Worm (Caenorhabditis elegans) whole organism, midembryonic: ENCODE data around the gene ddr-1.

Experiments
- cog-1 ChIP-seq: sonication (generic microtip); optimal IDR thresholded peaks from 2 replicates; lab custom pipeline; 2016; ENCODE audit warnings: missing genetic modification characterization, missing compliant biosample characterization
- klf-2 ChIP-seq: fragments of 200-800 bp; sonication (Bioruptor generic); conservative IDR thresholded peaks from 2 replicates; pipeline ENCODE4 v1.3.6; 2022; ENCODE audit warnings: missing genetic modification reagents, missing genetic modification characterization, missing compliant biosample characterization
- med-1 ChIP-seq: sonication (generic microtip); optimal IDR thresholded peaks from 2 replicates; lab custom pipeline; 2017; ENCODE audit warnings: missing genetic modification characterization, mild to moderate bottlenecking, missing compliant biosample characterization, antibody characterized with exemption, missing genetic modification reagents; ENCODE audit not compliant: insufficient read depth

- TF ChIP-seq cog-1 (no peak), med-1 (GFP tag; lab: Kevin White, UChicago) (no peak), klf-2 (no peak)
Observed at ce11 chrX:5485931-5486537, 25.0 kb downstream of the ddr-1 start, which contains the start of gene C25F6.1.
